Fruit fly (Drosophila melanogaster): ENCODE data around the gene CheB74a.

Gene CheB74a

DNA sequence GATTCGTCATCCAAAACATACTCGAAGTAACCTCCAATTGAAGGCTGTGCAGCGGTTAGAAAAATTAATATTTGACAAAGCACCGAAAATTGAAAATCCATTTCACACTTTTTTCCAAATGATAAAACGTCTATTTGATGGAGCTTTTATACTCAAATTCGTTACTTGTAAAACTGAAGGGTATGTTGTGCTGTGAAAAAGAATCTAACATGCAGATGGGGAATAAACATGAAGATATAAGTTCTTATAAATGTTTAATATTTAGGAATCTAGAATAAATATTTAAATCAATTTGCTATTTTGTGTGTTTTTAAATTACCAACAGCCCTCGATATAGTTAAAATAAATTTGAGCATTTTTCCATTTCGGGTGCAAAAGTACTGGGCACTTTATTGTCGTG lies at the start of gene CheB74a:
Gene CheB74a, minus strand, starts transcription at position 101 of the 400 bp plus-strand sequence.
- no peak for TF ChIP-seq CG17801 (GFP tag; optimal IDR thresholded peaks at IDR 0.05; ENCODE audit: partially characterized antibody)

DNA sequence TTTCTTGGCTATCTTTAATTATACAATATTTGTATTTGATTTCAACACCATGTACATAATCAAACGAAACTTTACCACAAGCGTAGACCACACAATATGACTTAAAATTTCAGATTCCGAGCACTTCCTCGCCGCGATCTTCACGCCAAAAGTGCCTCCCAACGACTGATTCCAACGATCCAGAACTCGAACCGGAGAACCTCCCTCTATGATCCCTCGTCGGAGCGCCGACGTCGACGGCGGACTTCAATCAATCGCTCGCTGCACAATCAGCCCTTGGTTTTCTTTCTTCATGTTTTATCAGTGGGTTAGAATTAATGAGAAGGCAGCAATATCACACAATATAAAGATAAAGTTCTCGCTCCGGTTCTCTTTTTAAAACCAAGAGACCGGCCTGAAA lies 44.3 kb upstream of the CheB74a start, which contains the start of the genes Adgf-A and Adgf-A2:
Gene Adgf-A, minus strand, starts transcription at position 172 of the 400 bp plus-strand sequence.
Gene Adgf-A2, minus strand, starts transcription at position 172 of the 400 bp plus-strand sequence.
- TF ChIP-seq CG17801 (GFP tag; optimal IDR thresholded peaks at IDR 0.05; ENCODE audit: partially characterized antibody) = no peak

- no peak for TF ChIP-seq CG17801 (GFP tag; optimal IDR thresholded peaks at IDR 0.05; ENCODE audit: partially characterized antibody)
Measured at dm6 chr3L:17759072-17759747, 39.6 kb upstream of the CheB74a start, which contains the start of gene CG32181. Gene CG32181, plus strand, starts transcription at chr3L:17759697.

- TF ChIP-seq CG17801 (GFP tag; optimal IDR thresholded peaks at IDR 0.05; ENCODE audit: partially characterized antibody) = no peak
Measured at dm6 chr3L:17758084-17758211, 38.3 kb upstream of the CheB74a start, which contains the start of gene CG32182. Gene CG32182, plus strand, starts transcription at chr3L:17758112.

dm6 chr3L:17757156-17758083 lies 37.8 kb upstream of the CheB74a start:
- no peak for TF ChIP-seq CG17801 (GFP tag; optimal IDR thresholded peaks at IDR 0.05; ENCODE audit: partially characterized antibody)

DNA sequence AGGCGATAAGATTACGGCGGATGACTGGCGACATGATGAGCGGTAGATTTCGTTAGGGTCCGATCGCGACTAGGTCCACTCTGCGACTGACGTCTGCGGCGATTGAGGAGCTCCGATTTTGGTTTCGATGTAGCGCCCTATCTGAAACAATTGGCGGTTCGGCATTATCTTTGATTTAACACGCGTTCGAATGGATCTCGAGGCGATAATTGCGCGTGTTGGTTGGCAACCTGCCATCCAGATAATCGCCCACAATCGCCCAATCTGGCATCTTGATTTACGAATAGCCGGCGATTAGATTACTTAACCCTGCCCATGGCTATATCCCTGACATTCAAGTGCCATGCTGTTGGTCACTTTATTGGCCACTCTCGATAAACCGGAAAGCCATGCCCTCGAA lies 34.6 kb upstream of the CheB74a start:
- TF ChIP-seq CG17801 (GFP tag; optimal IDR thresholded peaks at IDR 0.05; ENCODE audit: partially characterized antibody) = no peak

- no peak for TF ChIP-seq CG17801 (GFP tag; optimal IDR thresholded peaks at IDR 0.05; ENCODE audit: partially characterized antibody)
Measured at dm6 chr3L:17750488-17750887, 30.8 kb upstream of the CheB74a start, which contains the start of gene Adgf-B. Gene Adgf-B, minus strand, starts transcription at chr3L:17750588.

DNA sequence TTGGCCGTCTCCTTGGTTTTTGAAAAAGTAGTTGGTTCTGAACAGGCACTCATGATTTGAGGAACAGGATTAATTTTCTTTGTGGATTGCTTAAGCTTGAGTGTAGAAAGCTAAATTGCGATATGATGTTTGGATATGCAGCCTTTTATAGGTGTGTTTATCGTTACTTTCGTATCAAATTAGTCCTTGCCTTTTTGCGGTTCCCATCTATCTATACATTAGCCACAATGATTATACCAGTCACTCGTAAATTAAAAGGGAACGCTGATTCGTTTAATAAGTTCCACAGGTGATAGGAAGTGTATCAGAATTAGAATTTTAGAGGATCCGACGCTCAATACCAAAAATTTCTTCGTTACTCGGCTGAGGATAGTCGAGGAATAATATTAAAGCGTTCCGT lies 27.1 kb upstream of the CheB74a start, which contains the start of gene CG6034:
Gene CG6034, minus strand, starts transcription at position 101 of the 400 bp plus-strand sequence.
- TF ChIP-seq CG17801 (GFP tag; optimal IDR thresholded peaks at IDR 0.05; ENCODE audit: partially characterized antibody) = no peak

DNA sequence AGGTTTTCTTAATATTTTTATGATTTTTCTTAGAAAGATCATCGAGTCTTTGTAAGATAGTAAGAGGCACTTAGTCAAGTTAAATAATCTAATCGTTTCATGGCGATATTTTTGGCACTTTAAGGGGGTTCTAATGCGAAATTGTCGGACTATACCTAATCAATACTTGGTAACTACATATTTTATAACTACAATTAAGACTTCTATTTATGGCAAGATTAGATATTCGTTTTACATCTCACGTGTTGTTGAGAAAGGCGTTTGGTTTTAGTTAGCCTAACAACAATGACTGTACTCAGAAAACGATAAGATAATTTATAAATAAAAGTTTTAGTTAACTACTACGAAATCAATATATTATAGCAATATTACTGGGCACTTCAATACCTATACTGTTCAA lies 22.9 kb upstream of the CheB74a start:
- TF ChIP-seq CG17801 (GFP tag; optimal IDR thresholded peaks at IDR 0.05; ENCODE audit: partially characterized antibody) = no peak

DNA sequence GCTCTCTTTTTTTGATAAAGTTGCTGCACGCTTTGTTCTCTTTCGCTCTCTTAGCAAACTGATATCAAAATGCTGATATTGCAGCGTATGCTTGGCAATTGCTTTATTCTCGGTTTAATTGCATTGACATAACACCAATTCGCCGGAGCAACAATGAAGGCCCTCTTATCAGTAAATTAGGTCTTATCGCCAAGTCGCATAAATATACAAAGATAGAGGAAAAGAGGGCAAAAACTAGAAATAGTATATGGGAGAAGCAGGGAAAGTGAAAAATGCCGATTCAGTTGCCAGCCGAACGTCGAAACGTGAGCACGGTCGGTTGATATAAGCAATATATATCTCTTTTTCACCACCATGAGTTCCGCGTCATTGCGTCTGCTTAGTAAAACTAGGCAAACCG lies 20.8 kb upstream of the CheB74a start, which contains the start of gene CG7460:
Gene CG7460, plus strand, starts transcription at position 70 of the 400 bp plus-strand sequence.
- TF ChIP-seq CG17801 (GFP tag; optimal IDR thresholded peaks at IDR 0.05; ENCODE audit: partially characterized antibody) = peak; percentile 77

DNA sequence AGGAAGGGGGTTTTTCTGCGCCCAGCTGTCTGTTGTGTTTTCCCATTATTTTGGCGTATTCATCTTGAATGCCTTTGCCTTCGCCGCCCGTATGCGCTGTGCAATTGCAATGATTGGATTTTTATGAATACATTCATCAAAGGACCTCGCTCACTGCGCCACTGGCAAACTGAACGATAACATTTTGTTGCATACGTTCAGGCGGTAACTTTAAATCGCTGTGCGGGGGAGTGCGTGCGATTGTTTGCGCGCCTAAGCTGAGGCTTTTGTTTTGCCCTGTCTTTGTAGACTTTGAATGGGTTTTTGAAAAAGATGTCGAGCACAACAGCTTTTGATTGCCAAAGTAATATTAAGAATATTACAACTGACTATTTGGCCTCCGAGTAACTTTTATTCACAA lies 20.0 kb upstream of the CheB74a start:
- TF ChIP-seq CG17801 (GFP tag; optimal IDR thresholded peaks at IDR 0.05; ENCODE audit: partially characterized antibody) = no peak

DNA sequence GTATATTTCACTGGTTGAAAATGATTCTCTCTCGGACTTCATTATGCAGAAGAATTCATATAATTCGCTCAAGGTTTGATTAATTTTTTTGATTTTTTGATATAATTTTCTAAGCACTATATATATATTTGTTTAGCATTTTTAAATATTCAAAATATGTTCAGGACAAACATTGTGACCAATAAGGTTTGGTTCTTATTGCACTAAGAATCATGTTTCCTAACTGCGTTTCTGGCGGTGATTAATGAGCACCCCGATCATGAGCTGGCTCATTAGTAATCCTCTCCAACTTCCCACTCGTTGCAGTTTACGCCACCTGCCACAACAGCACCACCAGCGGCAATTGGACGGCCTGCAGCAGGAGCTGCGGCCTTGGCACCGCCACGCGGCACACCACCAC lies 9.6 kb upstream of the CheB74a start, which contains the start of gene CG6052:
Gene CG6052, minus strand, starts transcription at position 101 of the 400 bp plus-strand sequence.
- TF ChIP-seq CG17801 (GFP tag; optimal IDR thresholded peaks at IDR 0.05; ENCODE audit: partially characterized antibody) = no peak

DNA sequence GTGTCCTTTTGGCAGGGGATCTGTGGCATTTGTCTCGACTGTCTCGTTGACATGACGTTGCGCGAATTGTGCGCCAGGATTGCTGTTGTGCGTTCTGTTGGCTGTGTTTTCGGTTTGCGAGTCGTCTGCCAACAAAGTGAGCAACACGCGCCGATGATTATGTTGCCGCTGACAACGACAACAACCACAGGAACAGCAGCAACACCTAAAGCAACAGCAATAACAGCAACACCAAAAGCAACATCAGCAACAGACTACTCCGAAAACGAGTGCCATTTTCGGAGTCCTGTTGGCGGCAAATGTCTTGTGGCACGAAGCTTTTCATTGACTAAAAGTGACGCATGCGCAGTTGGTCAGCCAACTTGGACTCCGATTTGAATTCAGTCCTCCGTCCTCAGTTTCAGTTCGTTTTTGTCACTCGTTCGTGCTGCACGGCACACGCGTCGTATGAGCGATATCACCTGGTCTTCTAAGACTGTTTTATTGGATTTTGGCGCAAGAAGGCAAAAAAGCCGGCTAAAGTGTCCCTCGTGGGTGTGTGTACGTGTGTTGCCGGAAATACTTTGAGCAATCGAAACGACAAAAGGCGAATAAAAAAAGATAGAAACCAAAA lies 30.0 kb downstream of the CheB74a start, which contains the start of gene Ccn:
Gene Ccn, plus strand, starts transcription at position 437 of the 613 bp plus-strand sequence.
- TF ChIP-seq CG17801 (GFP tag; optimal IDR thresholded peaks at IDR 0.05; ENCODE audit: partially characterized antibody) = no peak

DNA sequence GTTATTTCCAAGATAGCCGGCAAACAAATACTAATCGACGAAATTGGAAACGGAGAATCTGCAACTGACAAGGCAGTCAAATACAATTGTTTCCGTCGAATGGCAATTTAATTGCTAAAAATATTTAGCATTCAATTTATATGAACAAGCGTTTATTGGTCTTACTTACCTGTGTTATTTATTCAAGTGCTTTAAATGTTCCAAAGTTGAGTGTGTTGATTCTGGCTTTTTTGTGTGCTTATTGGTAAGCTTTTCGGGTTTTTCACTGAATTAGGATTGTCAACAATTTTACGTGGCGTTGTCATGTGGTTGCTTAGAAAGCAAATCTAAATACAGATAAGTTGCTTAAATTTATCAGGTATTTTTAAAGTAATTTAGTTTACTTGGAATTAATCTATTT lies 47.9 kb downstream of the CheB74a start:
- no peak for TF ChIP-seq CG17801 (GFP tag; optimal IDR thresholded peaks at IDR 0.05; ENCODE audit: partially characterized antibody)

DNA sequence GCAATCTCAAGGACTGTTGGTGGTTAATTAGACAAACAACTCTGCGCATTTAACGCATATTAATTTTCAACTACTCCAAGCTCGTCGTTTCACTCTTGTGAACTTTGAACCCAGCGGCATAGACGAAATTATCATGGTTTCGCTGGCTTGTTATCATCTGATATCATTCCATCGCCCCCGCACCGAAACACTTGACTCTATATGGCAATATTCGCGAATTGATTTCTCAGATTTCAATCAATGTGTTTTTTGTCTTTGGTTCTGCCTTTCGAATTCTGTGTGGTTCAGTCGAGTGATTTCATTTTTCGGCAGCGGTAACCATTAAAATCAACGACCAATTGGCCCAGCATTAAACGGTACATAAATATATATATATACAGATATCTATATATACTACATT lies 48.3 kb downstream of the CheB74a start, which contains the start of gene CG34251:
Gene CG34251, plus strand, starts transcription at position 301 of the 400 bp plus-strand sequence.
- no peak for TF ChIP-seq CG17801 (GFP tag; optimal IDR thresholded peaks at IDR 0.05; ENCODE audit: partially characterized antibody)

Measured in ovary, adult (tissue).